Fruit fly (Drosophila melanogaster): Measurements from ENCODE around the gene mas.

Gene mas

DNA sequence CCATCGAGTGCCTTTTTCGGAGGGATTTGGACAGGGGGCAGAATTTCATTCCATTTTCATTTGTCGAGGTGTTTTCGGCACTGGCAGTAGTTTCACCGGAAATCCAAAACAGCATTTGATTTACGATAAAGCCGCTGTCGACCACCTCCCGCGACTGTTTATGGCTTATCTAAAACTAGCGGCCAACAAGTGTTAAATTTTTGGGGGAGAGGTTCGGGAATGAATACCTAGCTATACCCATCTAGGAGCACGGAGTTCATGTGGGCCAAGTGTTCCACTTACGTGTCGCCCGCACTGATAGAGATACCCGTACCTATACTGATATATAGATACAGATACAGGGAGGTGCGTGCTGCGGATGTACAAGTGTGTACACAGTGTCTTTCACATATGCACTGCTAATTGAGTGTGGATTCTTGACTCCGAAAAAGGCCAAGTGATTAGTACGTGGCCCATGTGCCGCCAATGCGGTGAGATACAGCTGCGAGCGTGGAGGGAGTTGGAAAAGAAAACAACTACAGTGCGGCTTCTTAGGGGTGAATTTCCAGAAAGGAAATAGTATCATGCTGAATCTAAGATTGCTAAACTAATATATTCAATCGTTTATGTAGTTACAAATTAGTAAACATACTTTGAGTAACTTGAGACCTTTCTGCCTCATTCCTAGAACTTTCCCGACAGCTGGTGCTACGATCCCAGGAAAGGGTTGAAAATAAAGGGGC lies 47.5 kb downstream of the mas start:
- TF ChIP-seq foxo (GFP tag; optimal IDR thresholded peaks at IDR 0.05) = no peak
- no peak for TF ChIP-seq Dif (GFP tag; optimal IDR thresholded peaks at IDR 0.05; ENCODE audit: partially characterized antibody)
- no peak for TF ChIP-seq Vsx2 (GFP tag; optimal IDR thresholded peaks at IDR 0.05; ENCODE audit: partially characterized antibody)
- TF ChIP-seq h (GFP tag; optimal IDR thresholded peaks at IDR 0.05) = peak; percentile 32
- TF ChIP-seq dmrt93B (GFP tag; optimal IDR thresholded peaks at IDR 0.05) = no peak
- no peak for TF ChIP-seq br (GFP tag; optimal IDR thresholded peaks at IDR 0.05)

DNA sequence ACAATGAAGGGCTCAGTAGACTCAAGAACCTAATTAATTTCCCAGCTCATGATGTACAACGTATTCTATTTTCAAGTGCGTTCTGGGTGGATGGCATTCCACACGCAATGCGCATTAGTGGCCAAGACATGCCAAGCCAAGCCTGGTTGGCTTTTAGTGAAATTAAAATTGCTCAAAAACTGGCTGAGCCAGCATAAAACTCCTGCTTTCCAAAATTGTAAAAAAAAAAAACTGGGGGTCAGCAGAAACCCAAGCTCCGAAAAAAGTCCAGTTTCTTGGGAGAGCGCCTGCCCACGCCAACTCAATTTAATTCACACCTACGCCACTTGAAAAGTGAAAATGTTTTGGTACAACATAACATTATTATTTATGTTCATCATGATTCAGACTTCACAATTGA lies 48.9 kb downstream of the mas start:
- TF ChIP-seq fru (GFP tag; optimal IDR thresholded peaks at IDR 0.05) = no peak
- no peak for TF ChIP-seq foxo (GFP tag; optimal IDR thresholded peaks at IDR 0.05)
- TF ChIP-seq Mio (GFP tag; optimal IDR thresholded peaks at IDR 0.05) = no peak
- TF ChIP-seq Rel (GFP tag; optimal IDR thresholded peaks at IDR 0.05) = no peak
- TF ChIP-seq Rel (tag; optimal IDR thresholded peaks at IDR 0.05) = no peak
- no peak for TF ChIP-seq sv (GFP tag; optimal IDR thresholded peaks at IDR 0.05)

DNA sequence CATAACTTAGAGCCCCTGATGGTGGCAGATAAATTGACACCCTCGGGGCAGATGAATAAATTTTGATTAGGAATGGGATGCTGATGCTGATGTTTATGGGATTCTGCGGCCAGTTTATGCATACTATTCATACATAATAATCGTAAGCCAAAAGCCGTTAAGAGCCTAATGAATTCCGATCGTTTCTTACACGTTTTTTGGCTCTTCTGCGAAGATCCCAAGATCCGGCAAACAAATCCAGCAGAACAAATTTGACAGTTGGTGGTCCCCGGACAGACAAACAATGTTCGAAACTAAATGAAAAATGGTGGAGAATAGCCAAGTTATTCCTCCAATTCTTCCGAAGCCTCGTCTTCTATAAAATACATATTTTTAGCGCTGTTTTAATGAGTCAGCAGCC lies 49.8 kb downstream of the mas start:
- TF ChIP-seq dmrt93B (GFP tag; optimal IDR thresholded peaks at IDR 0.05) (no peak), jim (GFP tag; optimal IDR thresholded peaks at IDR 0.05) (no peak), h (GFP tag; optimal IDR thresholded peaks at IDR 0.05) (no peak), N (GFP tag; optimal IDR thresholded peaks at IDR 0.05) (no peak), dl (GFP tag; optimal IDR thresholded peaks at IDR 0.05; ENCODE audit: insufficient read depth in 1 of 2, partially characterized antibody in 2 of 2) (no peak)

DNA sequence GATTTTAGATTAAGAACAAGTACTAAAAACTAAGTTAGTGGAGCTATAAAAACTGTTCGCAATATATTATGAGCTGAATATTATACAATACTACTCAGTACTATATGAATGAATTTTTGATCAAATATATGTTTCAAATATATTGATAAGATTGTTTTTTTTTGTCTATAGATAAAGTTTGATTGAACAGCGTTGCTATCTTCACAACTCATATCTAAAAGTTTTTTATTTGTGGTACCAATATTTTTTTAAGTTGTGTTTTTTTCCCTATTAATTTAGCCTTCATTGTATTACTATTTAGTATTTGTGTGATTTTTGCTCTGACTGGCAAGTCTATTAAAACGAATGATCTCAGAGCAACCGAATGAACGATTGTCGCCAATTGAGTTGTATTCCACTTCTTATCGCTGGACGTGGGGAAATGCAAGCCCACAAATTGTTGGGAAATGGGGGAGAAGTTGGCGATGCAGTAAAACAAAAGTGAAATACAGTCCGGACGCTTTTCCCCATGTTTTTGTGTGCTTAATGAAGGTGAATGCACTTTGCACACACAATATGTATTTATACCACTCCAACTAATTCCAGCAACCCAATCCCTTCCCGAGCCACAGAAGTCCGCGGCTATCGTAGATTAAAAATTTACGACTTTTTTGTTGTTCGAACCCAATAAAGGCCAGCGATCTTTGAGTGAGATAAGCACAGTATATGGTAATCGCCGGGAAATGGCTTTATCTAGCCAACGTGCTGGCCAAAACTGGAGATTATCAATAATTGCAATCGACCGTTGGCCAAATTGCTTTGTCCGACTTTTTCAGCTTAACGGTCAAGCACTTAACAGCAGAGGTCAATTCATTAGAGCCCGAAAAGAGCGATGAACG lies 50.5 kb downstream of the mas start:
- TF ChIP-seq ey (GFP tag; optimal IDR thresholded peaks at IDR 0.05) = peak; percentile 12
- no peak for TF ChIP-seq dl (GFP tag; optimal IDR thresholded peaks at IDR 0.05; ENCODE audit: insufficient read depth in 1 of 2, partially characterized antibody in 2 of 2)
- no peak for TF ChIP-seq CG32264 (GFP tag; optimal IDR thresholded peaks at IDR 0.05)
- peak; percentile 51 for TF ChIP-seq OdsH (GFP tag; optimal IDR thresholded peaks at IDR 0.05)
- no peak for TF ChIP-seq Hr78 (GFP tag; optimal IDR thresholded peaks at IDR 0.05)
- no peak for TF ChIP-seq pan (optimal IDR thresholded peaks at IDR 0.05)
- no peak for TF ChIP-seq N (GFP tag; optimal IDR thresholded peaks at IDR 0.05)
- TF ChIP-seq Dfd (GFP tag; optimal IDR thresholded peaks at IDR 0.05) = no peak
- no peak for TF ChIP-seq Abd-B (GFP tag; optimal IDR thresholded peaks at IDR 0.05)
- no peak for TF ChIP-seq h (GFP tag; optimal IDR thresholded peaks at IDR 0.05)
- TF ChIP-seq woc (GFP tag; optimal IDR thresholded peaks at IDR 0.05) = peak; percentile 9
- TF ChIP-seq CrebA (GFP tag; optimal IDR thresholded peaks at IDR 0.05; ENCODE audit: borderline replicate concordance) = no peak
- TF ChIP-seq brk (GFP tag; optimal IDR thresholded peaks at IDR 0.05) = peak; percentile 13
- no peak for TF ChIP-seq Sp1 (GFP tag; optimal IDR thresholded peaks at IDR 0.05)
- peak in 1 of 2 experiments; percentile 14 for TF ChIP-seq foxo (GFP tag; optimal IDR thresholded peaks at IDR 0.05)
- TF ChIP-seq Mio (GFP tag; optimal IDR thresholded peaks at IDR 0.05) = no peak
- no peak for TF ChIP-seq jim (GFP tag; optimal IDR thresholded peaks at IDR 0.05)
- no peak for TF ChIP-seq Rel (GFP tag; optimal IDR thresholded peaks at IDR 0.05)
- peak; percentile 85 for TF ChIP-seq Rel (tag; optimal IDR thresholded peaks at IDR 0.05)
- TF ChIP-seq tai (GFP tag; optimal IDR thresholded peaks at IDR 0.05) = no peak
- no peak for TF ChIP-seq GATAd (GFP tag; optimal IDR thresholded peaks at IDR 0.05)
- no peak for TF ChIP-seq dmrt93B (GFP tag; optimal IDR thresholded peaks at IDR 0.05)
- TF ChIP-seq fru (GFP tag; optimal IDR thresholded peaks at IDR 0.05) = no peak
- TF ChIP-seq psq (GFP tag; optimal IDR thresholded peaks at IDR 0.05) = no peak
- no peak for TF ChIP-seq Vsx2 (GFP tag; optimal IDR thresholded peaks at IDR 0.05; ENCODE audit: partially characterized antibody)
- peak; percentile 14 for TF ChIP-seq rgr (GFP tag; optimal IDR thresholded peaks at IDR 0.05)

DNA sequence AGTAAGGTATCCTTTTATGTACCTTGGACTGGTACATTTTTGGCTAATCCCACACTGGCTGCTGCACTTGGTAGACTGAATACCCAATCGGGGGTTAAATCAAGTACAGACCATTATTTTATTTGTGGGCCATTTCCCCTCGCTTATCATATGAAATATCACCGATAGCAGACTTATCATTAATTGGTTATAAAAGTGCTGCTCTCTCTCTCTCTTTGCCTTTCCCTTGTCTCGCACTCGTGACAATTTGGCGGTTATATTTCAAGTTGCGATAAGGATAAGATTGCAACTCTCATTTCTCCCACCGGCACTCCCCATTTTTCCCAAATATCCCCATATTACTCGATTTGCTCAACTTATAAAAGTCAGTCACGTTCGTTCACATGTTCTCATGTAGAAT lies 51.6 kb downstream of the mas start:
- no peak for TF ChIP-seq dl (GFP tag; optimal IDR thresholded peaks at IDR 0.05; ENCODE audit: insufficient read depth in 1 of 2, partially characterized antibody in 2 of 2)
- TF ChIP-seq fru (GFP tag; optimal IDR thresholded peaks at IDR 0.05) = no peak
- no peak for TF ChIP-seq GATAd (GFP tag; optimal IDR thresholded peaks at IDR 0.05)
- no peak for TF ChIP-seq br (GFP tag; optimal IDR thresholded peaks at IDR 0.05)
- TF ChIP-seq Dif (GFP tag; optimal IDR thresholded peaks at IDR 0.05; ENCODE audit: partially characterized antibody) = no peak
- no peak for TF ChIP-seq Hnf4 (GFP tag; optimal IDR thresholded peaks at IDR 0.05)
- TF ChIP-seq pan (optimal IDR thresholded peaks at IDR 0.05) = no peak
- TF ChIP-seq h (GFP tag; optimal IDR thresholded peaks at IDR 0.05) = peak; percentile 12
- TF ChIP-seq Mio (GFP tag; optimal IDR thresholded peaks at IDR 0.05) = no peak
- TF ChIP-seq OdsH (GFP tag; optimal IDR thresholded peaks at IDR 0.05) = no peak
- TF ChIP-seq Rel (GFP tag; optimal IDR thresholded peaks at IDR 0.05) = no peak
- TF ChIP-seq Rel (tag; optimal IDR thresholded peaks at IDR 0.05) = peak; percentile 62
- no peak for TF ChIP-seq foxo (GFP tag; optimal IDR thresholded peaks at IDR 0.05)
- TF ChIP-seq CG32264 (GFP tag; optimal IDR thresholded peaks at IDR 0.05) = no peak

Data from whole organism, wandering third instar larva.